Fruit fly (Drosophila melanogaster): ENCODE measurements around the gene ranshi.

Gene ranshi

DNA sequence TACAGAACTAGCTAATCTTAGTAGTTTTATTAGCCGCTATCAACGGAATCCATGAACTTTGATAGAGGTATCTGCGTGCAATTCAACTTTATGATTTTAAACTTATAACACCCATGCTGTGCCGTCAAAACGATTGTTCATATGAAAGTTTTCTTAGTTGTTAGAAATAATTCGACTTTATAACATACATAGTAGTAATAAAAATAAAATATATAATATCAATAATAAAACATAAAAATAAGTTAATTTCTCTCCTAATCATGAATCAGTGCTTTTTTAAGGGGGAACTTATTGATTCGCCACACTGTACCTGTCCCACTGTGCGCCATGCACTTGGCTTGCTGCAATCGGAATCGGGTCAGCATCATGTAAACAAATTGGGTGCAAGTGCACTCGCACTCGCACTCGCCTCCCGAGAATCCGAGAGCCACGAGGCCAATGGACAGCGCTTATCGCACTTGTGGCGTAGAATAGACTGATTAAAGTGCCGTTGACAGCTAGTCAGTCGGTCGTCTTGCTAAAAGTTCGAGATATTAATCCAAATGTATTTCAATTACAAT, 17.5 kb downstream of the ranshi start (continued):
- TF ChIP-seq CG7987 (GFP tag; optimal IDR thresholded peaks at IDR 0.05) (peak; percentile 18), Ptx1 (GFP tag; IDR thresholded peaks at IDR 0.05) (peak; percentile 32; the same call in 1 of the 2 replicates), CG15269 (tag; optimal IDR thresholded peaks at IDR 0.05) (peak; percentile 9), nmo (GFP tag; optimal IDR thresholded peaks at IDR 0.05) (peak; percentile 29), Ravus (GFP tag; IDR thresholded peaks at IDR 0.05) (no peak), Hr39 (optimal IDR thresholded peaks at IDR 0.05) (no peak), so (GFP tag; IDR thresholded peaks at IDR 0.05) (0 out of 3 replicates have a peak, but pooled peaks have one; percentile 45), CG2712 (tag; optimal IDR thresholded peaks at IDR 0.05) (peak; percentile 8), Xrp1 (GFP tag; IDR thresholded peaks at IDR 0.05) (no peak), sob (GFP tag; IDR thresholded peaks at IDR 0.05) (no peak), jing (GFP tag; optimal IDR thresholded peaks at IDR 0.05) (no peak), schlank (tag; optimal IDR thresholded peaks at IDR 0.05) (no peak), Hand (GFP tag; optimal IDR thresholded peaks at IDR 0.05) (no peak), CG12071 (GFP tag; optimal IDR thresholded peaks at IDR 0.05) (no peak), CG3163 (GFP tag; optimal IDR thresholded peaks at IDR 0.05) (peak; percentile 1), CG12236 (GFP tag; optimal IDR thresholded peaks at IDR 0.05) (no peak), Blimp-1 (GFP tag; optimal IDR thresholded peaks at IDR 0.05) (peak; percentile 20), dpn (GFP tag; optimal IDR thresholded peaks at IDR 0.05) (peak in 1 of 2 experiments; percentile 27), Nf-YB (GFP tag; optimal IDR thresholded peaks at IDR 0.05) (no peak), CG17328 (GFP tag; IDR thresholded peaks at IDR 0.05) (peak; percentile 7; the same call in 1 of the 2 replicates), CG42726 (GFP tag; IDR thresholded peaks at IDR 0.05; ENCODE audit: partially characterized antibody) (no peak), CG7372 (GFP tag; IDR thresholded peaks at IDR 0.05) (no peak), trh (GFP tag; optimal IDR thresholded peaks at IDR 0.05) (no peak), stwl (tag; optimal IDR thresholded peaks at IDR 0.05) (no peak), sqz (GFP tag; optimal IDR thresholded peaks at IDR 0.05) (no peak), hkb (optimal IDR thresholded peaks at IDR 0.05) (no peak), hkb (GFP tag; IDR thresholded peaks at IDR 0.05) (peak; percentile 52; the same call in 1 of the 2 replicates), E2f1 (GFP tag; IDR thresholded peaks at IDR 0.05) (no peak), knrl (GFP tag; IDR thresholded peaks at IDR 0.05; ENCODE audit: partially characterized antibody) (no peak), HLH4C (GFP tag; IDR thresholded peaks at IDR 0.05; ENCODE audit: partially characterized antibody) (no peak), sens-2 (GFP tag; IDR thresholded peaks at IDR 0.05) (peak; percentile 60; the same call in 1 of the 2 replicates), ci (GFP tag; IDR thresholded peaks at IDR 0.05) (peak; percentile 35; the same call in 2 of the 3 replicates), mirr (GFP tag; optimal IDR thresholded peaks at IDR 0.05) (peak; percentile 48), CG8924 (tag; optimal IDR thresholded peaks at IDR 0.05) (no peak), cato (GFP tag; optimal IDR thresholded peaks at IDR 0.05; ENCODE audit: borderline replicate concordance) (no peak), bowl (GFP tag; IDR thresholded peaks at IDR 0.05) (0 out of 2 replicates have a peak, but pooled peaks have one; percentile 12), Mes4 (GFP tag; optimal IDR thresholded peaks at IDR 0.05) (no peak), gt (GFP tag; IDR thresholded peaks at IDR 0.05) (no peak), CG2202 (tag; optimal IDR thresholded peaks at IDR 0.05) (no peak), stc (GFP tag; IDR thresholded peaks at IDR 0.05) (no peak), CG34376 (GFP tag; optimal IDR thresholded peaks at IDR 0.05) (peak; percentile 39), PHDP (tag; optimal IDR thresholded peaks at IDR 0.05) (peak; percentile 3), CG31441 (GFP tag; IDR thresholded peaks at IDR 0.05) (peak; percentile 33; the same call in 1 of the 2 replicates), CG11504 (tag; optimal IDR thresholded peaks at IDR 0.05) (peak; percentile 49), Drgx (GFP tag; IDR thresholded peaks at IDR 0.05) (peak; percentile 4; the same call in 1 of the 2 replicates), scrt (GFP tag; optimal IDR thresholded peaks at IDR 0.05) (no peak), Hmx (GFP tag; optimal IDR thresholded peaks at IDR 0.05) (no peak), chif (GFP tag; optimal IDR thresholded peaks at IDR 0.05) (no peak), dmrt11E (tag; optimal IDR thresholded peaks at IDR 0.05) (no peak), H2.0 (GFP tag; IDR thresholded peaks at IDR 0.05) (no peak), CG12219 (GFP tag; optimal IDR thresholded peaks at IDR 0.05) (no peak)

Measured in whole organism, embryonic.